Worm (Caenorhabditis elegans) whole organism, L4 larva: Measurements from ENCODE around the gene T10D4.19.
"Not testable (repeated sequence)": the region's sequence is repeated elsewhere in the genome, so short reads cannot be mapped to it uniquely, and the experiment has no call there.

Source experiments
- F37D6.2 ChIP-seq: sonication (generic microtip); optimal IDR thresholded peaks from 2 replicates; lab custom pipeline; 2016; ENCODE audit warnings: mild to moderate bottlenecking, missing genetic modification characterization, missing compliant biosample characterization
- Y75B8A.6 ChIP-seq: fragments of 200-800 bp; sonication (Bioruptor generic); IDR thresholded peaks from 2 replicates; pipeline ENCODE4 v1.3.6; 2022; ENCODE audit warnings: missing genetic modification reagents, missing genetic modification characterization, missing compliant biosample characterization
- dmd-9 ChIP-seq: fragments of 200-800 bp; sonication (Bioruptor generic); IDR thresholded peaks from 2 replicates; pipeline ENCODE4 v1.3.6; 2022; ENCODE audit warnings: missing genetic modification reagents, missing genetic modification characterization, missing compliant biosample characterization
- pqm-1 ChIP-seq: sonication (generic microtip); optimal IDR thresholded peaks from 2 replicates; lab custom pipeline; 2017; ENCODE audit warnings: missing biosample characterization, missing genetic modification characterization
- unc-62 ChIP-seq, 3 experiments: fragments of 150-350 bp in 1 of 3; sonication (generic microtip); optimal IDR thresholded peaks in 2 of 3; peaks in 1 of 3; 1 replicate in 1 of 3; 2 replicates in 2 of 3; lab custom pipeline; 2014 to 2017; ENCODE audit warnings: missing biosample characterization in 3 of 3, missing genetic modification characterization in 3 of 3, missing genetic modification reagents in 3 of 3, missing genotype in 1 of 3

T10D4.19 gene

ce11 chrII:3198998-3199397 lies 47.3 kb downstream of the T10D4.19 start, which contains the start of gene sri-51:
Gene sri-51, minus strand, starts transcription at chrII:3199098.
- peak in 1 of 2 experiments; percentile 84 for TF ChIP-seq unc-62 (GFP tag; optimal IDR thresholded peaks at IDR 0.05 in 1 of 2; lab: Kevin White, UChicago)
- no peak for TF ChIP-seq unc-62 (tag; optimal IDR thresholded peaks at IDR 0.05; lab: Kevin White, UChicago)
- no peak for TF ChIP-seq Y75B8A.6 (GFP tag; lab: Robert Waterston, UW)

- TF ChIP-seq dmd-9 (GFP tag; lab: Robert Waterston, UW); pqm-1 (tag; lab: Kevin White, UChicago); F37D6.2: not testable (repeated sequence)
Measured at ce11 chrII:3201242-3201641, 49.5 kb downstream of the T10D4.19 start, which contains the start of gene sri-48. Gene sri-48, minus strand, starts transcription at chrII:3201342.
